Worm (Caenorhabditis elegans): Measurements from ENCODE around the gene btb-5.

btb-5 gene

ce11 chrIII:86316-86715 lies 25.4 kb upstream of the btb-5 start, which contains the start of gene attf-3:
Gene attf-3 (minus strand): TSS chrIII:86384.
- no peak for TF ChIP-seq fos-1 (tag; optimal IDR thresholded peaks at IDR 0.05)
- TF ChIP-seq nhr-21 (tag; optimal IDR thresholded peaks at IDR 0.05), result no peak
- no peak for TF ChIP-seq skn-1 (tag; optimal IDR thresholded peaks at IDR 0.05)
- TF ChIP-seq gmeb-1 (tag; optimal IDR thresholded peaks at IDR 0.05), result peak; percentile 62
- TF ChIP-seq nhr-77 (tag; optimal IDR thresholded peaks at IDR 0.05), result no peak
- no peak for TF ChIP-seq ztf-1 (GFP tag; conservative IDR thresholded peaks at IDR 0.05)
- TF ChIP-seq F13H6.1 (tag; optimal IDR thresholded peaks at IDR 0.05), result peak; percentile 35
- TF ChIP-seq unc-39 (tag; optimal IDR thresholded peaks at IDR 0.05), result no peak
- no peak for TF ChIP-seq nhr-23 (tag; optimal IDR thresholded peaks at IDR 0.05)
- TF ChIP-seq unc-55 (GFP tag; optimal IDR thresholded peaks at IDR 0.05), result peak; percentile 88
- no peak for TF ChIP-seq mab-5 (tag; optimal IDR thresholded peaks at IDR 0.05)
- no peak for TF ChIP-seq unc-62 (GFP tag; optimal IDR thresholded peaks at IDR 0.05)
- no peak for TF ChIP-seq aly-2 (tag; optimal IDR thresholded peaks at IDR 0.05)
- TF ChIP-seq sma-9 (GFP tag; optimal IDR thresholded peaks at IDR 0.05), result no peak
- TF ChIP-seq sma-9 (tag; optimal IDR thresholded peaks at IDR 0.05), result no peak
- no peak for TF ChIP-seq ztf-11 (tag; optimal IDR thresholded peaks at IDR 0.05)
- TF ChIP-seq egl-27 (tag; optimal IDR thresholded peaks at IDR 0.05), result no peak
- peak; percentile 20 to 84 for TF ChIP-seq lsy-2 (tag; optimal IDR thresholded peaks at IDR 0.05)
- TF ChIP-seq blmp-1 (tag; optimal IDR thresholded peaks at IDR 0.05; ENCODE audit: insufficient read depth), result no peak
- TF ChIP-seq sma-3 (GFP tag; optimal IDR thresholded peaks at IDR 0.05), result peak; percentile 53
- peak; percentile 72 for TF ChIP-seq crh-2 (tag; optimal IDR thresholded peaks at IDR 0.05)
- TF ChIP-seq alr-1 (tag; optimal IDR thresholded peaks at IDR 0.05), result no peak
- peak; percentile 73 for TF ChIP-seq nhr-129 (tag; optimal IDR thresholded peaks at IDR 0.05)
- TF ChIP-seq mbf-1 (tag; optimal IDR thresholded peaks at IDR 0.05), result no peak
- no peak for TF ChIP-seq ama-1 (optimal IDR thresholded peaks at IDR 0.05)
- no peak for TF ChIP-seq ceh-16 (tag; optimal IDR thresholded peaks at IDR 0.05)
- no peak for TF ChIP-seq ztf-4 (tag; optimal IDR thresholded peaks at IDR 0.05)
- no peak for TF ChIP-seq nhr-10 (tag; optimal IDR thresholded peaks at IDR 0.05)
- TF ChIP-seq elt-3 (tag; optimal IDR thresholded peaks at IDR 0.05), result no peak
- no peak for TF ChIP-seq Y55F3AM.14 (GFP tag; optimal IDR thresholded peaks at IDR 0.05)
- no peak for TF ChIP-seq peb-1 (tag; optimal IDR thresholded peaks at IDR 0.05)
- TF ChIP-seq R02D3.7 (tag; optimal IDR thresholded peaks at IDR 0.05), result peak; percentile 17
- TF ChIP-seq lin-13 (GFP tag; optimal IDR thresholded peaks at IDR 0.05), result peak; percentile 78
- TF ChIP-seq nhr-11 (tag; optimal IDR thresholded peaks at IDR 0.05), result no peak
- no peak for TF ChIP-seq elt-1 (tag; optimal IDR thresholded peaks at IDR 0.05)
- TF ChIP-seq dmd-4 (tag; optimal IDR thresholded peaks at IDR 0.05), result no peak
- TF ChIP-seq zag-1 (tag; optimal IDR thresholded peaks at IDR 0.05), result no peak
- peak; percentile 78 for TF ChIP-seq C34F6.9 (tag; optimal IDR thresholded peaks at IDR 0.05)
- no peak for TF ChIP-seq ceh-82 (tag; optimal IDR thresholded peaks at IDR 0.05)
- no peak for TF ChIP-seq nhr-237 (tag; optimal IDR thresholded peaks at IDR 0.05)
- TF ChIP-seq nhr-25 (tag; optimal IDR thresholded peaks at IDR 0.05), result peak; percentile 40
- TF ChIP-seq ZK546.5 (tag; optimal IDR thresholded peaks at IDR 0.05), result no peak
- TF ChIP-seq lin-11 (tag; optimal IDR thresholded peaks at IDR 0.05), result peak; percentile 71
- TF ChIP-seq nhr-6 (tag; optimal IDR thresholded peaks at IDR 0.05), result no peak
- no peak for TF ChIP-seq lin-39 (tag; optimal IDR thresholded peaks at IDR 0.05)
- no peak for TF ChIP-seq nhr-12 (tag; optimal IDR thresholded peaks at IDR 0.05)

- TF ChIP-seq ztf-1 (GFP tag; conservative IDR thresholded peaks at IDR 0.05), result no peak
- TF ChIP-seq nhr-11 (tag; optimal IDR thresholded peaks at IDR 0.05), result no peak
- TF ChIP-seq crh-2 (tag; optimal IDR thresholded peaks at IDR 0.05), result no peak
- TF ChIP-seq nhr-77 (tag; optimal IDR thresholded peaks at IDR 0.05), result no peak
- no peak for TF ChIP-seq sem-4 (tag; optimal IDR thresholded peaks at IDR 0.05)
- no peak for TF ChIP-seq peb-1 (tag; optimal IDR thresholded peaks at IDR 0.05)
- no peak for TF ChIP-seq egl-27 (tag; optimal IDR thresholded peaks at IDR 0.05)
- TF ChIP-seq lsy-2 (tag; optimal IDR thresholded peaks at IDR 0.05), result no peak
- TF ChIP-seq aly-2 (tag; optimal IDR thresholded peaks at IDR 0.05), result no peak
- no peak for TF ChIP-seq unc-39 (tag; optimal IDR thresholded peaks at IDR 0.05)
- no peak for TF ChIP-seq R02D3.7 (tag; optimal IDR thresholded peaks at IDR 0.05)
- no peak for TF ChIP-seq alr-1 (tag; optimal IDR thresholded peaks at IDR 0.05)
- TF ChIP-seq ztf-11 (tag; optimal IDR thresholded peaks at IDR 0.05), result no peak
- no peak for TF ChIP-seq ZK546.5 (tag; optimal IDR thresholded peaks at IDR 0.05)
- no peak for TF ChIP-seq lin-11 (tag; optimal IDR thresholded peaks at IDR 0.05)
- no peak for TF ChIP-seq dmd-4 (tag; optimal IDR thresholded peaks at IDR 0.05)
These were observed 23.4 kb upstream of the btb-5 start for ce11 chrIII:84372-84771.

All from whole organism, L2 larva.